Fruit fly (Drosophila melanogaster): Measurements from ENCODE around the gene CG42390.

dm6 chr3R:22182939-22183338 lies 63.1 kb downstream of the CG42390 start:
- TF ChIP-seq pan (optimal IDR thresholded peaks at IDR 0.05) (no peak), EcR (GFP tag; optimal IDR thresholded peaks at IDR 0.05) (no peak), Dll (optimal IDR thresholded peaks at IDR 0.05) (no peak), usp (GFP tag; optimal IDR thresholded peaks at IDR 0.05) (no peak), psq (optimal IDR thresholded peaks at IDR 0.05) (no peak)
